Worm (Caenorhabditis elegans): ENCODE measurements around the gene T24C2.3.
"Not testable (repeated sequence)": the region's sequence is repeated elsewhere in the genome, so short reads cannot be mapped to it uniquely, and the experiment has no call there.

The T24C2.3 gene

ce11 chrX:14527559-14527958 lies 15.8 kb upstream of the T24C2.3 start, which contains the start of gene nspc-18:
Gene nspc-18 (minus strand): TSS chrX:14527659.
- TF ChIP-seq nhr-71 (tag; optimal IDR thresholded peaks at IDR 0.05) (no peak), efl-1 (optimal IDR thresholded peaks at IDR 0.05) (no peak), efl-1 (GFP tag; optimal IDR thresholded peaks at IDR 0.05 in 1 of 2) (peak in 1 of 2 experiments; percentile 1)

- not testable (repeated sequence) for TF ChIP-seq F16B12.6 (tag; optimal IDR thresholded peaks at IDR 0.05); lir-3 (tag; optimal IDR thresholded peaks at IDR 0.05; ENCODE audit: poor library complexity); hlh-17 (GFP tag; optimal IDR thresholded peaks at IDR 0.05; ENCODE audit: borderline replicate concordance)
These were observed 14.9 kb upstream of the T24C2.3 start, which contains the start of gene nspc-19 for ce11 chrX:14528399-14528798. Gene nspc-19 (plus strand): TSS chrX:14528699.

- TF ChIP-seq swsn-7 (tag; optimal IDR thresholded peaks at IDR 0.05): no peak
- TF ChIP-seq C16A3.4 (tag; optimal IDR thresholded peaks at IDR 0.05): no peak
- TF ChIP-seq sptf-1 (tag; optimal IDR thresholded peaks at IDR 0.05): no peak
- no peak for TF ChIP-seq F16B12.6 (tag; optimal IDR thresholded peaks at IDR 0.05)
- no peak for TF ChIP-seq dpl-1 (GFP tag; optimal IDR thresholded peaks at IDR 0.05)
- no peak for TF ChIP-seq lin-35 (GFP tag; optimal IDR thresholded peaks at IDR 0.05)
- TF ChIP-seq dsc-1 (tag; optimal IDR thresholded peaks at IDR 0.05): no peak
- no peak for TF ChIP-seq ztf-11 (tag; optimal IDR thresholded peaks at IDR 0.05)
- no peak for TF ChIP-seq aha-1 (tag; optimal IDR thresholded peaks at IDR 0.05)
- TF ChIP-seq elt-3 (tag; optimal IDR thresholded peaks at IDR 0.05): no peak
- TF ChIP-seq xbp-1 (tag; optimal IDR thresholded peaks at IDR 0.05): no peak
- no peak for TF ChIP-seq Y116A8C.19 (tag; optimal IDR thresholded peaks at IDR 0.05; ENCODE audit: borderline replicate concordance)
- no peak for TF ChIP-seq nhr-19 (GFP tag; conservative IDR thresholded peaks at IDR 0.05)
- TF ChIP-seq nhr-76 (tag; optimal IDR thresholded peaks at IDR 0.05): no peak
- TF ChIP-seq irx-1 (tag; optimal IDR thresholded peaks at IDR 0.05): no peak
- no peak for TF ChIP-seq ceh-63 (GFP tag; optimal IDR thresholded peaks at IDR 0.05)
- TF ChIP-seq ztf-4 (tag; optimal IDR thresholded peaks at IDR 0.05): no peak
- no peak for TF ChIP-seq aly-2 (tag; optimal IDR thresholded peaks at IDR 0.05)
- no peak for TF ChIP-seq sup-37 (GFP tag; optimal IDR thresholded peaks at IDR 0.05)
- TF ChIP-seq nhr-90 (tag; optimal IDR thresholded peaks at IDR 0.05; ENCODE audit: poor library complexity): no peak
These were observed 13.2 kb upstream of the T24C2.3 start, which contains the start of gene nspc-20 for ce11 chrX:14530107-14530506. Gene nspc-20 (minus strand): TSS chrX:14530207.

ce11 chrX:14534117-14534516 lies 9.2 kb upstream of the T24C2.3 start, which contains the start of gene T24C2.5:
Gene T24C2.5 (plus strand): TSS chrX:14534417.
- TF ChIP-seq swsn-7 (tag; optimal IDR thresholded peaks at IDR 0.05) (no peak), ceh-82 (tag; optimal IDR thresholded peaks at IDR 0.05) (no peak), skn-1 (tag; optimal IDR thresholded peaks at IDR 0.05) (no peak), hlh-17 (GFP tag; optimal IDR thresholded peaks at IDR 0.05; ENCODE audit: borderline replicate concordance) (no peak), unc-86 (tag; optimal IDR thresholded peaks at IDR 0.05) (no peak), pag-3 (tag; optimal IDR thresholded peaks at IDR 0.05; ENCODE audit: borderline replicate concordance, insufficient read depth) (no peak), lin-14 (GFP tag; optimal IDR thresholded peaks at IDR 0.05) (no peak), C34B4.2 (tag; optimal IDR thresholded peaks at IDR 0.05) (no peak), zip-4 (GFP tag; optimal IDR thresholded peaks at IDR 0.05) (no peak), nhr-77 (tag; optimal IDR thresholded peaks at IDR 0.05) (no peak), dpl-1 (GFP tag; optimal IDR thresholded peaks at IDR 0.05) (no peak)

ce11 chrX:14534596-14534995 lies 8.7 kb upstream of the T24C2.3 start:
- TF ChIP-seq pqm-1 (tag; optimal IDR thresholded peaks at IDR 0.05) (no peak), blmp-1 (tag; optimal IDR thresholded peaks at IDR 0.05) (peak; percentile 14), nhr-85 (tag) (peak; percentile 73), nhr-12 (tag; optimal IDR thresholded peaks at IDR 0.05) (no peak)
